Fruit fly (Drosophila melanogaster): ENCODE data around the gene CG42828.

Gene CG42828

dm6 chr3R:23421925-23422324 is 48.4 kb downstream of the CG42828 start:
- TF ChIP-seq CG8301 (tag; optimal IDR thresholded peaks at IDR 0.05) = no peak
- TF ChIP-seq CG9948 (tag; optimal IDR thresholded peaks at IDR 0.05) = no peak
- TF ChIP-seq EcR (GFP tag; optimal IDR thresholded peaks at IDR 0.05) = no peak
- no peak for TF ChIP-seq CG15710 (tag; optimal IDR thresholded peaks at IDR 0.05)
- TF ChIP-seq CG12605 (GFP tag; IDR thresholded peaks at IDR 0.05) = no peak
- TF ChIP-seq CG32121 (GFP tag; IDR thresholded peaks at IDR 0.05) = no peak
- TF ChIP-seq CG14655 (GFP tag; optimal IDR thresholded peaks at IDR 0.05) = no peak
- no peak for TF ChIP-seq fd96Ca (GFP tag; IDR thresholded peaks at IDR 0.05)
- TF ChIP-seq CG13204 (GFP tag; optimal IDR thresholded peaks at IDR 0.05) = no peak
- no peak for TF ChIP-seq Snoo (tag; optimal IDR thresholded peaks at IDR 0.05)
- no peak for TF ChIP-seq rn (GFP tag; IDR thresholded peaks at IDR 0.05)
- no peak for TF ChIP-seq CG34367 (tag; optimal IDR thresholded peaks at IDR 0.05)
- no peak for TF ChIP-seq CG4496 (GFP tag; IDR thresholded peaks at IDR 0.05)
